Fruit fly (Drosophila melanogaster): ENCODE data around the gene CG12535.
A peak's percentile ranks its signal among the peaks of the same experiment; 100 is the strongest.

dm6 chrX:3411812-3412211, 36.9 kb downstream of the CG12535 start:
- TF ChIP-seq Dfd (GFP tag; optimal IDR thresholded peaks at IDR 0.05) (no peak), Myc (optimal IDR thresholded peaks at IDR 0.05) (no peak), psq (GFP tag; optimal IDR thresholded peaks at IDR 0.05) (peak; percentile 73), br (GFP tag; optimal IDR thresholded peaks at IDR 0.05) (peak; percentile 82), Abd-B (GFP tag; optimal IDR thresholded peaks at IDR 0.05) (no peak), Hr78 (GFP tag; optimal IDR thresholded peaks at IDR 0.05) (no peak), CG32264 (GFP tag; optimal IDR thresholded peaks at IDR 0.05) (peak; percentile 56), pan (optimal IDR thresholded peaks at IDR 0.05) (no peak), CG9705 (GFP tag; optimal IDR thresholded peaks at IDR 0.05) (no peak), brk (GFP tag; optimal IDR thresholded peaks at IDR 0.05) (peak; percentile 26), Vsx2 (GFP tag; optimal IDR thresholded peaks at IDR 0.05; ENCODE audit: partially characterized antibody) (no peak), usp (GFP tag; optimal IDR thresholded peaks at IDR 0.05) (no peak)
